Fruit fly (Drosophila melanogaster) whole organism, embryonic: Measurements from ENCODE around the gene rno.
A peak's percentile ranks its signal among the peaks of the same experiment; 100 is the strongest.

Source experiments
- BEAF-32 ChIP-seq: fragments of 200-800 bp; sonication (Bioruptor generic); optimal IDR thresholded peaks from 3 replicates; lab custom pipeline; 2017; ENCODE audit warnings: missing biosample characterization, missing genetic modification characterization, mild to moderate bottlenecking, moderate library complexity, missing genetic modification reagents
- CG12391 ChIP-seq: fragments of 200-800 bp; sonication (Bioruptor generic); optimal IDR thresholded peaks from 3 replicates; lab custom pipeline; 2018; ENCODE audit warnings: missing biosample characterization, mild to moderate bottlenecking, missing genetic modification characterization, moderate library complexity
- CG12942 ChIP-seq: fragments of 200-800 bp; sonication (Bioruptor generic); optimal IDR thresholded peaks from 3 replicates; lab custom pipeline; 2016; ENCODE audit warnings: missing biosample characterization, missing genetic modification characterization
- CG13894 ChIP-seq: fragments of 200-800 bp; sonication (Bioruptor generic); optimal IDR thresholded peaks from 3 replicates; lab custom pipeline; 2018; ENCODE audit warnings: missing biosample characterization, mild to moderate bottlenecking, missing genetic modification characterization, moderate library complexity
- CG14667 ChIP-seq: fragments of 200-800 bp; sonication (Bioruptor generic); IDR thresholded peaks from 2 replicates; pipeline ENCODE4 v1.3.6; 2022; ENCODE audit warnings: missing biosample characterization, missing genetic modification characterization
- CG1603 ChIP-seq: fragments of 200-800 bp; sonication (Bioruptor generic); optimal IDR thresholded peaks from 2 replicates; lab custom pipeline; 2019; ENCODE audit warnings: missing biosample characterization, mild to moderate bottlenecking, missing genetic modification characterization, moderate library complexity
- CG17385 ChIP-seq: fragments of 200-800 bp; sonication (Bioruptor generic); optimal IDR thresholded peaks from 3 replicates; lab custom pipeline; 2018; ENCODE audit warnings: missing biosample characterization, mild to moderate bottlenecking, missing genetic modification characterization
- CG2129 ChIP-seq: fragments of 200-800 bp; sonication (Bioruptor generic); IDR thresholded peaks from 2 replicates; pipeline ENCODE4 v1.3.6; 2022; ENCODE audit warnings: missing biosample characterization, missing genetic modification characterization; ENCODE audit not compliant: partially characterized antibody
- CG30020 ChIP-seq: fragments of 200-800 bp; optimal IDR thresholded peaks from 2 replicates; lab custom pipeline; 2019; ENCODE audit warnings: missing biosample characterization, mild to moderate bottlenecking, missing genetic modification characterization, moderate library complexity
- CG34422 ChIP-seq: fragments of 200-800 bp; sonication (Bioruptor generic); IDR thresholded peaks from 3 replicates; pipeline ENCODE4 v1.3.6; 2022; ENCODE audit warnings: missing biosample characterization, missing genetic modification characterization
- CG43689 ChIP-seq: fragments of 200-800 bp; sonication (Bioruptor generic); IDR thresholded peaks from 2 replicates; pipeline ENCODE4 v1.3.6; 2022; ENCODE audit warnings: missing biosample characterization, missing genetic modification characterization
- CG4820 ChIP-seq: fragments of 200-800 bp; sonication (Bioruptor generic); optimal IDR thresholded peaks from 3 replicates; lab custom pipeline; 2016; ENCODE audit warnings: missing biosample characterization, missing genetic modification characterization
- CG9797 ChIP-seq: fragments of 200-800 bp; sonication (Bioruptor generic); optimal IDR thresholded peaks from 3 replicates; lab custom pipeline; 2018; ENCODE audit warnings: missing biosample characterization, mild to moderate bottlenecking, missing genetic modification characterization
- CG9876 ChIP-seq: fragments of 200-800 bp; sonication (Bioruptor generic); optimal IDR thresholded peaks from 2 replicates; lab custom pipeline; 2016; ENCODE audit warnings: missing biosample characterization, missing genetic modification characterization
- Chrac-16 ChIP-seq: fragments of 200-800 bp; sonication (Bioruptor generic); optimal IDR thresholded peaks from 3 replicates; lab custom pipeline; 2016; ENCODE audit warnings: missing biosample characterization, missing genetic modification characterization
- CoRest ChIP-seq: fragments of 200-800 bp; sonication (Bioruptor generic); optimal IDR thresholded peaks from 3 replicates; lab custom pipeline; 2018; ENCODE audit warnings: missing biosample characterization, mild to moderate bottlenecking, missing genetic modification characterization, moderate library complexity
- Dp ChIP-seq: fragments of 200-800 bp; sonication (Bioruptor generic); optimal IDR thresholded peaks from 2 replicates; lab custom pipeline; 2018; ENCODE audit warnings: missing biosample characterization, mild to moderate bottlenecking, missing genetic modification characterization, moderate library complexity
- Dref ChIP-seq: fragments of 200-800 bp; sonication (Bioruptor generic); IDR thresholded peaks from 2 replicates; pipeline ENCODE4 v1.3.6; 2022; ENCODE audit warnings: missing biosample characterization, missing genetic modification characterization
- ERR ChIP-seq: fragments of 200-800 bp; sonication (Bioruptor generic); optimal IDR thresholded peaks from 2 replicates; lab custom pipeline; 2016; ENCODE audit warnings: missing biosample characterization, missing genetic modification characterization
- HLH4C ChIP-seq: fragments of 200-800 bp; sonication (Bioruptor generic); IDR thresholded peaks from 3 replicates; pipeline ENCODE4 v1.3.6; 2022; ENCODE audit warnings: missing biosample characterization, missing genetic modification characterization; ENCODE audit not compliant: partially characterized antibody
- Lhr ChIP-seq: fragments of 200-800 bp; sonication (Bioruptor generic); optimal IDR thresholded peaks from 3 replicates; lab custom pipeline; 2017; ENCODE audit warnings: mild to moderate bottlenecking, missing biosample characterization, missing genetic modification reagents, missing genetic modification characterization
- Vsx1 ChIP-seq: fragments of 200-800 bp; sonication (Bioruptor generic); optimal IDR thresholded peaks from 2 replicates; lab custom pipeline; 2017; ENCODE audit warnings: missing biosample characterization, mild to moderate bottlenecking, missing genetic modification characterization, missing genetic modification reagents
- abd-A ChIP-seq: fragments of 200-800 bp; sonication (Bioruptor generic); optimal IDR thresholded peaks from 3 replicates; lab custom pipeline; 2019; ENCODE audit warnings: missing biosample characterization, mild to moderate bottlenecking, missing genetic modification characterization, moderate library complexity
- ara ChIP-seq: fragments of 200-800 bp; sonication (Bioruptor generic); IDR thresholded peaks from 2 replicates; pipeline ENCODE4 v1.3.6; 2022; ENCODE audit warnings: missing biosample characterization, missing genetic modification characterization
- ato ChIP-seq: fragments of 200-800 bp; sonication (Bioruptor generic); IDR thresholded peaks from 2 replicates; pipeline ENCODE4 v1.3.6; 2022; ENCODE audit warnings: missing biosample characterization, missing genetic modification characterization; ENCODE audit not compliant: partially characterized antibody
- bcd ChIP-seq: fragments of 200-800 bp; sonication (Bioruptor generic); optimal IDR thresholded peaks from 2 replicates; lab custom pipeline; 2017; ENCODE audit warnings: missing biosample characterization, mild to moderate bottlenecking, missing genetic modification characterization
- cg ChIP-seq: fragments of 200-800 bp; sonication (Bioruptor generic); optimal IDR thresholded peaks from 3 replicates; lab custom pipeline; 2019; ENCODE audit warnings: missing biosample characterization, mild to moderate bottlenecking, missing genetic modification characterization, moderate library complexity
- mam ChIP-seq: fragments of 200-800 bp; sonication (Bioruptor generic); optimal IDR thresholded peaks from 3 replicates; lab custom pipeline; 2016; ENCODE audit warnings: missing biosample characterization, missing genetic modification characterization
- mld ChIP-seq: fragments of 200-800 bp; sonication (Bioruptor generic); IDR thresholded peaks from 3 replicates; pipeline ENCODE4 v1.3.6; 2022; ENCODE audit warnings: missing biosample characterization, missing genetic modification characterization; ENCODE audit not compliant: partially characterized antibody
- psq ChIP-seq: fragments of 200-800 bp; sonication (Bioruptor generic); optimal IDR thresholded peaks from 2 replicates; lab custom pipeline; 2017; ENCODE audit warnings: missing biosample characterization, missing genetic modification characterization
- pzg ChIP-seq: fragments of 200-800 bp; sonication (Bioruptor generic); optimal IDR thresholded peaks from 3 replicates; lab custom pipeline; 2018; ENCODE audit warnings: missing biosample characterization, mild to moderate bottlenecking, missing genetic modification characterization, moderate library complexity
- rib ChIP-seq: fragments of 200-800 bp; sonication (Bioruptor generic); IDR thresholded peaks from 2 replicates; pipeline ENCODE4 v1.3.6; 2022; ENCODE audit warnings: missing biosample characterization, missing genetic modification characterization
- salm ChIP-seq: fragments of 200-800 bp; sonication (Bioruptor generic); optimal IDR thresholded peaks from 2 replicates; lab custom pipeline; 2018; ENCODE audit warnings: missing biosample characterization, mild to moderate bottlenecking, missing genetic modification characterization
- tna ChIP-seq: fragments of 200-800 bp; sonication (Bioruptor generic); IDR thresholded peaks from 2 replicates; pipeline ENCODE4 v1.3.6; 2022; ENCODE audit warnings: missing biosample characterization, missing genetic modification characterization; ENCODE audit not compliant: partially characterized antibody
- tx ChIP-seq: fragments of 200-800 bp; sonication (Bioruptor generic); optimal IDR thresholded peaks from 2 replicates; lab custom pipeline; 2016; ENCODE audit warnings: missing biosample characterization, missing genetic modification characterization
- unc-4 ChIP-seq: fragments of 200-800 bp; sonication (Bioruptor generic); IDR thresholded peaks from 2 replicates; pipeline ENCODE4 v1.3.6; 2022; ENCODE audit warnings: missing biosample characterization, missing genetic modification characterization; ENCODE audit not compliant: partially characterized antibody
- usp ChIP-seq: fragments of >200 bp; optimal IDR thresholded peaks from 2 replicates; lab custom pipeline; 2017; ENCODE audit warnings: missing biosample characterization, missing genetic modification characterization
- vnd ChIP-seq: fragments of 200-800 bp; sonication (Bioruptor generic); IDR thresholded peaks from 3 replicates; pipeline ENCODE4 v1.3.6; 2022; ENCODE audit warnings: missing biosample characterization, missing genetic modification characterization; ENCODE audit not compliant: partially characterized antibody
- yki ChIP-seq: fragments of >200 bp; optimal IDR thresholded peaks from 3 replicates; lab custom pipeline; 2018
- zen2 ChIP-seq: fragments of 200-800 bp; sonication (Bioruptor generic); IDR thresholded peaks from 3 replicates; pipeline ENCODE4 v1.3.6; 2022; ENCODE audit warnings: missing biosample characterization, missing genetic modification characterization; ENCODE audit not compliant: partially characterized antibody

The rno gene

dm6 chr3L:145998-146576, 53.5 kb downstream of the rno start, which contains the start of gene CG6845 (continued):
- TF ChIP-seq cg (GFP tag; lab: Kevin White, UChicago) (no peak), CG2129 (GFP tag; lab: Robert Waterston, UW) (peak; percentile 40; the same call in 1 of the 2 replicates), CG13894 (tag; lab: Kevin White, UChicago) (peak; percentile 25), CG1603 (tag; lab: Kevin White, UChicago) (peak; percentile 63), CG30020 (tag; lab: Kevin White, UChicago) (peak; percentile 36), psq (no peak), BEAF-32 (GFP tag; lab: Kevin White, UChicago) (peak; percentile 62), HLH4C (GFP tag; lab: Robert Waterston, UW) (peak; percentile 93), usp (GFP tag; lab: Kevin White, UChicago) (no peak), mld (GFP tag; lab: Robert Waterston, UW) (peak; percentile 73; the same call in 2 of the 3 replicates), tna (GFP tag; lab: Robert Waterston, UW) (peak; percentile 92), CG12942 (GFP tag; lab: Kevin White, UChicago) (no peak), abd-A (tag; lab: Kevin White, UChicago) (peak; percentile 26), CG14667 (no peak), salm (tag; lab: Kevin White, UChicago) (no peak), rib (no peak), vnd (GFP tag; lab: Robert Waterston, UW) (peak; percentile 73), ato (GFP tag; lab: Robert Waterston, UW) (peak; percentile 86), Lhr (GFP tag; lab: Kevin White, UChicago) (peak; percentile 61), Dref (GFP tag; lab: Robert Waterston, UW) (peak; percentile 95), bcd (GFP tag; lab: Kevin White, UChicago) (no peak), zen2 (GFP tag; lab: Robert Waterston, UW) (peak; percentile 88), mam (GFP tag; lab: Kevin White, UChicago) (no peak), pzg (peak; percentile 92), CG4820 (GFP tag; lab: Kevin White, UChicago) (no peak), unc-4 (peak; percentile 72), Dp (GFP tag; lab: Kevin White, UChicago) (peak; percentile 99), yki (lab: Kevin White, UChicago) (no peak), ERR (GFP tag; lab: Kevin White, UChicago) (no peak), CG34422 (no peak), CG17385 (GFP tag; lab: Kevin White, UChicago) (no peak), Vsx1 (GFP tag; lab: Kevin White, UChicago) (no peak), Chrac-16 (GFP tag; lab: Kevin White, UChicago) (no peak), CG9876 (no peak), tx (GFP tag; lab: Kevin White, UChicago) (no peak), CG12391 (tag; lab: Kevin White, UChicago) (peak; percentile 5), CoRest (tag; lab: Kevin White, UChicago) (peak; percentile 38), ara (GFP tag; lab: Robert Waterston, UW) (no peak), CG43689 (no peak), CG9797 (GFP tag; lab: Kevin White, UChicago) (peak; percentile 90)
- TF ChIP-seq, all 482 proteins: peak for 82
